Worm (Caenorhabditis elegans) whole organism, early embryonic: Measurements from ENCODE around the gene lin-12.

ENCODE experiments used
- B0310.2 ChIP-seq: sonication (generic microtip); optimal IDR thresholded peaks from 2 replicates; lab custom pipeline; 2016; ENCODE audit warnings: mild to moderate bottlenecking, missing genetic modification characterization, missing compliant biosample characterization
- aly-1 ChIP-seq: sonication (generic microtip); optimal IDR thresholded peaks from 2 replicates; lab custom pipeline; 2016; ENCODE audit warnings: missing genetic modification characterization, missing compliant biosample characterization
- ama-1 ChIP-seq: fragments of 150-350 bp; optimal IDR thresholded peaks from 2 replicates; lab custom pipeline; 2014
- ceh-13 ChIP-seq: fragments of 200-800 bp; sonication (Bioruptor generic); optimal IDR thresholded peaks from 2 replicates; lab custom pipeline; 2018; ENCODE audit warnings: mild to moderate bottlenecking, missing genetic modification characterization, missing compliant biosample characterization
- ceh-36 ChIP-seq: sonication (generic microtip); optimal IDR thresholded peaks from 2 replicates; lab custom pipeline; 2016; ENCODE audit warnings: missing genetic modification characterization, inconsistent platforms, missing compliant biosample characterization
- ets-7 ChIP-seq: sonication (generic microtip); optimal IDR thresholded peaks from 2 replicates; lab custom pipeline; 2016; ENCODE audit warnings: missing genotype, missing genetic modification characterization, missing compliant biosample characterization
- flt-1 ChIP-seq: fragments of 200-800 bp; sonication (Bioruptor generic); IDR thresholded peaks from 2 replicates; pipeline ENCODE4 v1.3.6; 2022; ENCODE audit warnings: missing genetic modification characterization, missing compliant biosample characterization
- hmbx-1 ChIP-seq: sonication (generic microtip); optimal IDR thresholded peaks from 2 replicates; lab custom pipeline; 2016; ENCODE audit warnings: mild to moderate bottlenecking, missing genetic modification characterization, missing compliant biosample characterization
- hmg-4 ChIP-seq: fragments of 200-800 bp; sonication (Bioruptor generic); optimal IDR thresholded peaks from 2 replicates; lab custom pipeline; 2018; ENCODE audit warnings: mild to moderate bottlenecking, missing genetic modification characterization, missing compliant biosample characterization
- pes-1 ChIP-seq: fragments of 200-800 bp; sonication (Bioruptor generic); IDR thresholded peaks from 2 replicates; pipeline ENCODE4 v1.3.6; 2022; ENCODE audit warnings: missing genetic modification reagents, missing genetic modification characterization, missing compliant biosample characterization
- scrt-1 ChIP-seq: fragments of 200-800 bp; sonication (Bioruptor generic); IDR thresholded peaks from 2 replicates; pipeline ENCODE4 v1.3.6; 2022; ENCODE audit warnings: missing genetic modification characterization, missing compliant biosample characterization
- tbx-11 ChIP-seq: fragments of 200-800 bp; sonication (Bioruptor generic); IDR thresholded peaks from 2 replicates; pipeline ENCODE4 v1.3.6; 2022; ENCODE audit warnings: missing genetic modification characterization, missing compliant biosample characterization
- tra-4 ChIP-seq: sonication (generic microtip); optimal IDR thresholded peaks from 2 replicates; lab custom pipeline; 2017; ENCODE audit warnings: missing genetic modification characterization, missing compliant biosample characterization

ce11 chrIII:9060267-9060666 lies 11.0 kb downstream of the lin-12 start:
- TF ChIP-seq tra-4 (tag; lab: Kevin White, UChicago) (no peak), ama-1 (lab: Kevin White, UChicago) (no peak), flt-1 (GFP tag; lab: Robert Waterston, UW) (no peak), scrt-1 (GFP tag; lab: Robert Waterston, UW) (no peak), hmg-4 (GFP tag; lab: Kevin White, UChicago) (no peak), tbx-11 (GFP tag; lab: Robert Waterston, UW) (no peak), ceh-36 (tag; lab: Kevin White, UChicago) (no peak), hmbx-1 (tag; lab: Kevin White, UChicago) (no peak), B0310.2 (tag; lab: Kevin White, UChicago) (no peak), pes-1 (no peak), ceh-13 (GFP tag; lab: Kevin White, UChicago) (no peak), aly-1 (tag; lab: Kevin White, UChicago) (no peak), ets-7 (tag; lab: Kevin White, UChicago) (no peak)
